Fruit fly (Drosophila melanogaster): ENCODE measurements around the gene pyd.

- no peak for TF ChIP-seq psq (optimal IDR thresholded peaks at IDR 0.05)
- TF ChIP-seq insv (optimal IDR thresholded peaks at IDR 0.05), result no peak
- no peak for TF ChIP-seq h (optimal IDR thresholded peaks at IDR 0.05)
- no peak for TF ChIP-seq Sin3A (optimal IDR thresholded peaks at IDR 0.05)
- TF ChIP-seq ttk (optimal IDR thresholded peaks at IDR 0.05), result no peak
Observed at dm6 chr3R:8915537-8916332, 16.0 kb downstream of the pyd start.

Measured in Kc167 (cell line).